Worm (Caenorhabditis elegans) whole organism, L4 larva: ENCODE measurements around the gene Y54E2A.10.
A peak's percentile ranks its signal among the peaks of the same experiment; 100 is the strongest.

ENCODE experiments used
- ama-1 ChIP-seq: fragments of 150-350 bp; optimal IDR thresholded peaks from 2 replicates; lab custom pipeline; 2014; ENCODE audit warnings: inconsistent platforms, mixed read lengths
- nhr-77 ChIP-seq: fragments of 150-350 bp; optimal IDR thresholded peaks from 2 replicates; lab custom pipeline; 2014; ENCODE audit warnings: missing biosample characterization, missing genetic modification characterization
- unc-62 ChIP-seq, 3 experiments: fragments of 150-350 bp in 1 of 3; sonication (generic microtip); optimal IDR thresholded peaks in 2 of 3; peaks in 1 of 3; 1 replicate in 1 of 3; 2 replicates in 2 of 3; lab custom pipeline; 2014 to 2017; ENCODE audit warnings: missing biosample characterization in 3 of 3, missing genetic modification characterization in 3 of 3, missing genetic modification reagents in 3 of 3, missing genotype in 1 of 3

DNA sequence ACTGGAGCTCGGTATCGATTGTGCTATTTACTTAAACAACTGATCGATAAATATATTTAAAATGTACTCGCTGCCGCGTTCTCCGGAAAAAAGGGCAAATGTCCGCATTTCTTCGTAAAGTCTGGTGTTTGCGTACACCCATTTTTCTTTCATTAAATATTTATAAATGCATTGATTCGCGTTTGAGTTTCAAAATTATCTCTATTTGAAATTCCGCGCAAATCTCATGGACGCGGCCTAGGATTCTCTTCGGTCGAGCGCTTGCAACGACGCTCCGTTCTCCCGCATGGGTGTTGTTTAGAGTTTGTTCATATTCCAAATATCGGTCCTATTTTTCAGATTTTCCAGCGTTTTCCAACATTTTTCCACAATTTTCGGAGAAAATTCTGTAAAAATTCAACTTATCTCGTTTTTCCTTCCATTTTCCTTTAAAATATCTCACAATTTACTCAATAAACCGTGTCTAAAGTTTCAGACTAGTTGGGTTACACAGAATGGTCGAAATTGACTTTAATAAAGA, 4.1 kb downstream of the Y54E2A.10 start, which contains the start of gene eif-3.B:
- no peak for TF ChIP-seq ama-1 (lab: Kevin White, UChicago)
- TF ChIP-seq nhr-77 (tag; lab: Kevin White, UChicago), result peak; percentile 95
- no peak for TF ChIP-seq unc-62 (GFP tag; optimal IDR thresholded peaks at IDR 0.05 in 1 of 2; lab: Kevin White, UChicago)
- no peak for TF ChIP-seq unc-62 (tag; optimal IDR thresholded peaks at IDR 0.05; lab: Kevin White, UChicago)
